Worm (Caenorhabditis elegans) whole organism, late embryonic: Measurements from ENCODE around the gene snfc-5.

Experiments used
- ama-1 ChIP-seq: fragments of 150-350 bp; optimal IDR thresholded peaks from 2 replicates; lab custom pipeline; 2014
- elt-4 ChIP-seq: sonication (generic microtip); optimal IDR thresholded peaks from 2 replicates; lab custom pipeline; 2016; ENCODE audit warnings: missing genetic modification characterization, missing compliant biosample characterization
- fkh-10 ChIP-seq: fragments of 150-350 bp; optimal IDR thresholded peaks from 2 replicates; lab custom pipeline; 2014; ENCODE audit warnings: missing biosample characterization, missing genetic modification reagents, missing genetic modification characterization
- hlh-8 ChIP-seq: sonication (generic microtip); optimal IDR thresholded peaks from 2 replicates; lab custom pipeline; 2016; ENCODE audit warnings: missing genotype, missing genetic modification characterization, missing compliant biosample characterization
- lim-6 ChIP-seq: sonication (generic microtip); optimal IDR thresholded peaks from 2 replicates; lab custom pipeline; 2016; ENCODE audit warnings: missing genetic modification characterization, missing compliant biosample characterization
- pqm-1 ChIP-seq: sonication (generic microtip); optimal IDR thresholded peaks from 2 replicates; lab custom pipeline; 2016; ENCODE audit warnings: missing genetic modification characterization, missing compliant biosample characterization
- unc-55 ChIP-seq: sonication (generic microtip); optimal IDR thresholded peaks from 2 replicates; lab custom pipeline; 2017; ENCODE audit warnings: missing biosample characterization, missing genetic modification reagents, missing genetic modification characterization

DNA sequence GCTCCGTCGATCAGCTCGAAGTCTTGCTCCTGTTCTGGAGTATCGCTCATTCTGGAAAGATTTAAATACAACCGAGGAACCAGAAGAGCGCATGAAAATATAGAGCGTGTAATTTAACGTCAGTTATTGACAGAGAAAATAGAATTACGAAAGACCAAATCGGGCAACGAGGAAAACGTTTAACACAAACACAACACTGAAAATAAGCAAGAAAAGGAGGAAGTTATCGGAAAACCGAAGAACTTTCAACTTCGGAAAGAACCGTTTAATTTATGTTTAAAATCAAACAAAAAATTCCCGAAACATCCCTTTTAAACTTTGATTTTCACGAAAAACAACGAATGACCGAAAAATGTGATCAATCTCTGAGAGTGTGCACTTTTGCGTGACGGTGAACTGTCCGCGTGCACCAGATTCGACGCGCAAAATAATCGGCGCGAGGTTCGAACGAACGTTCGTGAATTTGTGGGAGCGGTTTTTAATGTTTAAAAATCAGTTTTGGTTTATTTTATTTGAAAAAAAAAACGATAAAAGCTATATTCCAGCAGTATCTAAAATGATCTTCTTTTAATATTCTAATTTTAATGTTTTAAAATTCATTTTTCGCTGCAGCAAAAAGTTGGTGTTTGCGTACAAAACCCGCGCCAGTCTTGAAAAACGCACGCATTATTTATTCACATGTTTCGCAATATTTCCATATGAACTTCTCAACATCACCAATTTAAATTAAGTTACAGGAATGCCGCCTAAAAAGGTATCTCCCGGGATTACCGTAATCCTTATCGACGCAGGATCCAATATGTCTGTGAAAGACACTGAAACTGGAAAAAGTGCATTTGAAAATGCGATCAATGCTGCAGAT lies 14.8 kb downstream of the snfc-5 start, which contains the start of the genes R07E5.7 and cku-80:
- no peak for TF ChIP-seq hlh-8 (tag; lab: Kevin White, UChicago)
- TF ChIP-seq ama-1 (lab: Kevin White, UChicago) = no peak
- no peak for TF ChIP-seq elt-4 (tag; lab: Kevin White, UChicago)
- TF ChIP-seq fkh-10 = no peak
- no peak for TF ChIP-seq pqm-1 (tag; lab: Kevin White, UChicago)
- no peak for TF ChIP-seq lim-6 (tag; lab: Kevin White, UChicago)
- no peak for TF ChIP-seq unc-55 (GFP tag; lab: Kevin White, UChicago)
